Worm (Caenorhabditis elegans) whole organism, L2 larva: ENCODE results near the gene tag-321.

Experiments used
- C34F6.9 ChIP-seq: fragments of 150-350 bp; optimal IDR thresholded peaks from 2 replicates; lab custom pipeline; 2014; ENCODE audit warnings: missing biosample characterization, missing genetic modification characterization
- Y55F3AM.14 ChIP-seq: fragments of 200-800 bp; sonication (Bioruptor generic); optimal IDR thresholded peaks from 2 replicates; lab custom pipeline; 2018; ENCODE audit warnings: mild to moderate bottlenecking, missing genetic modification characterization, missing compliant biosample characterization
- ZK546.5 ChIP-seq: sonication (generic microtip); optimal IDR thresholded peaks from 2 replicates; lab custom pipeline; 2017; ENCODE audit warnings: missing biosample characterization, missing genetic modification characterization
- aly-2 ChIP-seq: fragments of 150-350 bp; optimal IDR thresholded peaks from 2 replicates; lab custom pipeline; 2014; ENCODE audit warnings: missing biosample characterization, missing genetic modification characterization
- ama-1 ChIP-seq: fragments of 150-350 bp; optimal IDR thresholded peaks from 2 replicates; lab custom pipeline; 2018; ENCODE audit warnings: inconsistent platforms
- blmp-1 ChIP-seq: sonication (generic microtip); optimal IDR thresholded peaks from 2 replicates; lab custom pipeline; 2017; ENCODE audit warnings: missing genetic modification characterization, mild to moderate bottlenecking, missing compliant biosample characterization, antibody characterized with exemption, moderate library complexity; ENCODE audit not compliant: insufficient read depth
- ceh-16 ChIP-seq: fragments of 150-350 bp; optimal IDR thresholded peaks from 2 replicates; lab custom pipeline; 2014; ENCODE audit warnings: missing biosample characterization, missing genetic modification characterization
- ceh-82 ChIP-seq: fragments of 150-350 bp; optimal IDR thresholded peaks from 2 replicates; lab custom pipeline; 2014; ENCODE audit warnings: missing biosample characterization, missing genetic modification characterization
- crh-2 ChIP-seq: sonication (generic microtip); optimal IDR thresholded peaks from 2 replicates; lab custom pipeline; 2017; ENCODE audit warnings: missing biosample characterization, missing genetic modification characterization
- dmd-4 ChIP-seq: sonication (generic microtip); optimal IDR thresholded peaks from 2 replicates; lab custom pipeline; 2017; ENCODE audit warnings: missing biosample characterization, missing genetic modification characterization
- egl-27 ChIP-seq: sonication (generic microtip); optimal IDR thresholded peaks from 3 replicates; lab custom pipeline; 2017; ENCODE audit warnings: missing biosample characterization, missing genetic modification reagents, missing genetic modification characterization
- elt-1 ChIP-seq: fragments of 150-350 bp; optimal IDR thresholded peaks from 2 replicates; lab custom pipeline; 2014; ENCODE audit warnings: missing biosample characterization, missing genetic modification characterization
- elt-3 ChIP-seq: sonication (generic microtip); optimal IDR thresholded peaks from 2 replicates; lab custom pipeline; 2017; ENCODE audit warnings: missing biosample characterization, missing genetic modification characterization
- fos-1 ChIP-seq: fragments of 150-350 bp; optimal IDR thresholded peaks from 2 replicates; lab custom pipeline; 2014; ENCODE audit warnings: missing biosample characterization, missing genetic modification characterization
- gmeb-1 ChIP-seq: fragments of 150-350 bp; optimal IDR thresholded peaks from 2 replicates; lab custom pipeline; 2014; ENCODE audit warnings: missing biosample characterization, missing genetic modification characterization
- lin-13 ChIP-seq: fragments of 150-350 bp; optimal IDR thresholded peaks from 2 replicates; lab custom pipeline; 2014; ENCODE audit warnings: missing biosample characterization, missing genetic modification reagents, missing genetic modification characterization
- lin-39 ChIP-seq: fragments of 150-350 bp; optimal IDR thresholded peaks from 2 replicates; lab custom pipeline; 2014; ENCODE audit warnings: missing biosample characterization, missing genetic modification reagents, missing genetic modification characterization
- lsy-2 ChIP-seq, 2 experiments: fragments of 150-350 bp in 1 of 2; sonication (generic microtip) in 1 of 2; optimal IDR thresholded peaks; 2 replicates each; lab custom pipeline; 2014 to 2017; ENCODE audit warnings: missing biosample characterization in 2 of 2, missing genetic modification characterization in 2 of 2
- mab-5 ChIP-seq: fragments of 150-350 bp; optimal IDR thresholded peaks from 2 replicates; lab custom pipeline; 2014; ENCODE audit warnings: missing biosample characterization, missing genetic modification characterization
- mbf-1 ChIP-seq: sonication (generic microtip); optimal IDR thresholded peaks from 2 replicates; lab custom pipeline; 2017; ENCODE audit warnings: missing biosample characterization, missing genetic modification characterization
- mdl-1 ChIP-seq, 2 experiments: fragments of 150-350 bp in 1 of 2; sonication (generic microtip) in 1 of 2; optimal IDR thresholded peaks; 2 replicates each; lab custom pipeline; 2017; ENCODE audit warnings: missing biosample characterization in 2 of 2, missing genetic modification characterization in 2 of 2
- nhr-10 ChIP-seq: sonication (generic microtip); optimal IDR thresholded peaks from 2 replicates; lab custom pipeline; 2017; ENCODE audit warnings: missing biosample characterization, missing genetic modification characterization
- nhr-11 ChIP-seq: fragments of 150-350 bp; optimal IDR thresholded peaks from 2 replicates; lab custom pipeline; 2014; ENCODE audit warnings: missing biosample characterization, missing genetic modification characterization
- nhr-12 ChIP-seq: fragments of 150-350 bp; optimal IDR thresholded peaks from 2 replicates; lab custom pipeline; 2014; ENCODE audit warnings: missing biosample characterization, missing genetic modification characterization
- nhr-129 ChIP-seq: fragments of 150-350 bp; optimal IDR thresholded peaks from 2 replicates; lab custom pipeline; 2014; ENCODE audit warnings: missing biosample characterization, missing genetic modification characterization
- nhr-21 ChIP-seq: fragments of 150-350 bp; optimal IDR thresholded peaks from 2 replicates; lab custom pipeline; 2014; ENCODE audit warnings: missing biosample characterization, missing genetic modification characterization
- nhr-23 ChIP-seq: fragments of 150-350 bp; optimal IDR thresholded peaks from 2 replicates; lab custom pipeline; 2014; ENCODE audit warnings: missing biosample characterization, missing genetic modification reagents, missing genetic modification characterization
- nhr-237 ChIP-seq: fragments of 150-350 bp; optimal IDR thresholded peaks from 2 replicates; lab custom pipeline; 2014; ENCODE audit warnings: missing biosample characterization, missing genetic modification characterization
- nhr-25 ChIP-seq: fragments of 150-350 bp; sonication (generic microtip); optimal IDR thresholded peaks from 3 replicates; lab custom pipeline; 2014; ENCODE audit warnings: missing biosample characterization, missing genetic modification characterization
- peb-1 ChIP-seq: fragments of 150-350 bp; optimal IDR thresholded peaks from 2 replicates; lab custom pipeline; 2014; ENCODE audit warnings: missing biosample characterization, missing genetic modification characterization
- sem-4 ChIP-seq: fragments of 150-350 bp; optimal IDR thresholded peaks from 2 replicates; lab custom pipeline; 2014; ENCODE audit warnings: missing biosample characterization, missing genetic modification reagents, missing genetic modification characterization
- skn-1 ChIP-seq: sonication (generic microtip); optimal IDR thresholded peaks from 2 replicates; lab custom pipeline; 2017; ENCODE audit warnings: missing biosample characterization, missing genetic modification characterization
- sma-9 ChIP-seq, 2 experiments: fragments of 150-350 bp in 1 of 2; sonication (generic microtip) in 1 of 2; optimal IDR thresholded peaks; 2 replicates each; lab custom pipeline; 2014 to 2016; ENCODE audit warnings: missing genetic modification characterization in 2 of 2, mild to moderate bottlenecking in 1 of 2, missing biosample characterization in 1 of 2, missing compliant biosample characterization in 1 of 2, missing genetic modification reagents in 1 of 2, moderate library complexity in 1 of 2
- snpc-4 ChIP-seq: fragments of 150-350 bp; optimal IDR thresholded peaks from 2 replicates; lab custom pipeline; 2014; ENCODE audit warnings: missing biosample characterization, missing genetic modification characterization
- unc-39 ChIP-seq: fragments of 150-350 bp; optimal IDR thresholded peaks from 2 replicates; lab custom pipeline; 2014; ENCODE audit warnings: missing biosample characterization, missing genetic modification characterization
- unc-55 ChIP-seq: fragments of 150-350 bp; sonication (generic microtip); optimal IDR thresholded peaks from 3 replicates; lab custom pipeline; 2014; ENCODE audit warnings: missing biosample characterization, missing genetic modification reagents, missing genetic modification characterization
- unc-62 ChIP-seq: fragments of 150-350 bp; optimal IDR thresholded peaks from 2 replicates; lab custom pipeline; 2014; ENCODE audit warnings: missing biosample characterization, missing genetic modification reagents, missing genetic modification characterization
- zag-1 ChIP-seq: fragments of 150-350 bp; optimal IDR thresholded peaks from 2 replicates; lab custom pipeline; 2014; ENCODE audit warnings: missing biosample characterization, missing genetic modification characterization
- ztf-1 ChIP-seq: fragments of 200-800 bp; sonication (Bioruptor generic); conservative IDR thresholded peaks from 2 replicates; pipeline ENCODE4 v1.3.6; 2022; ENCODE audit warnings: missing genetic modification characterization, missing compliant biosample characterization
- ztf-11 ChIP-seq: sonication (generic microtip); optimal IDR thresholded peaks from 2 replicates; lab custom pipeline; 2017; ENCODE audit warnings: missing biosample characterization, missing genetic modification characterization
- ztf-4 ChIP-seq: fragments of 150-350 bp; optimal IDR thresholded peaks from 2 replicates; lab custom pipeline; 2014; ENCODE audit warnings: missing biosample characterization, missing genetic modification characterization

The tag-321 gene

DNA sequence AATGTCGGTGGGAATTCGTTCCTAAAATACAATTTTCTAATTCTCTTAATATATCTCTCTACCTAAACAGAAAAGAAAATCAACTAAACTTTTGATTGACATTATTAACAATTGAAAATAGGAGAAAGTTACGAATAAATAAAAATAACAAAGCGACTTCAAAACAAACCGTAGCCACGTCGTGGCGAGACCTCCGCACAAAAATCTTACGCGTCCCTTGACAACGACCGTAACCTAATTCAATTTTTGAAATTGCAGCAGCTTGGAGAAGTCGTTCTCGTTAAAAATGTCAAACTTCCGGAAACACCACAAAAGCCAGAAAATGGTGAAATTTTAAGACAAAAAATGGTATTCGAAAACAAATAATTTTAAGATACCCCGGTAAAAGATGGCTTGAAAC, 19.3 kb downstream of the tag-321 start:
- TF ChIP-seq sma-9 (GFP tag; optimal IDR thresholded peaks at IDR 0.05; lab: Kevin White, UChicago), result no peak
- TF ChIP-seq sma-9 (tag; optimal IDR thresholded peaks at IDR 0.05; lab: Kevin White, UChicago), result no peak
- TF ChIP-seq nhr-25, result no peak
- TF ChIP-seq elt-3, result no peak
- no peak for TF ChIP-seq aly-2 (tag; lab: Kevin White, UChicago)
- TF ChIP-seq unc-39, result no peak
- no peak for TF ChIP-seq mbf-1 (tag; lab: Kevin White, UChicago)

DNA sequence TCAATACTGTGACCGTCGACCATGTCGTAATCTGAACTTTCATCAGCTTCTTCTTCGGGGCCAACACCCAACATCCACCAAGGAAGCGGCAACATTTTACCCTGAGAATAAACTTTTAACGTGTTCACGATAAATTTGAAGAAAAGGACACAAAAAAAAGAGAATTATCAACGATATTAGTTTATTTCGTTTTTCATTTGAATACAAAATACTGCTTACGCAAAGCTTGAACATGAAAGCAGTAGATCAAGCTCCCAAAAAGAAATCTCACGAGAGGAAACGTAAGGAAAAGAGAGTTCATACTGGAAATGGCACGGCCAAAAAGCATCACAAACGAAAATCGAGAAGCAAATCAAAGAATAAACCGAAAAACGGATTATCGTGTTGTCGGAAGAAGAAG, 19.9 kb downstream of the tag-321 start, which contains the start of the genes C46A5.6 and C46A5.1:
Gene C46A5.6 (minus strand): TSS at position 101 of the 400 bp plus-strand sequence.
Gene C46A5.1 (plus strand): TSS at position 184 of the 400 bp plus-strand sequence.
- TF ChIP-seq ZK546.5 (tag; lab: Kevin White, UChicago), result no peak
- no peak for TF ChIP-seq ceh-16 (tag; lab: Kevin White, UChicago)
- TF ChIP-seq peb-1 (tag; lab: Kevin White, UChicago), result no peak
- no peak for TF ChIP-seq unc-55 (GFP tag; lab: Kevin White, UChicago)
- no peak for TF ChIP-seq ztf-1 (GFP tag; lab: Robert Waterston, UW)
- TF ChIP-seq mbf-1 (tag; lab: Kevin White, UChicago), result no peak
- TF ChIP-seq elt-1 (tag; lab: Kevin White, UChicago), result no peak
- no peak for TF ChIP-seq egl-27
- no peak for TF ChIP-seq snpc-4
- TF ChIP-seq aly-2 (tag; lab: Kevin White, UChicago), result no peak
- TF ChIP-seq ama-1 (lab: Kevin White, UChicago), result no peak
- no peak for TF ChIP-seq sem-4
- TF ChIP-seq sma-9 (GFP tag; optimal IDR thresholded peaks at IDR 0.05; lab: Kevin White, UChicago), result no peak
- TF ChIP-seq sma-9 (tag; optimal IDR thresholded peaks at IDR 0.05; lab: Kevin White, UChicago), result no peak
- TF ChIP-seq, all 48 proteins: peak for 0

DNA sequence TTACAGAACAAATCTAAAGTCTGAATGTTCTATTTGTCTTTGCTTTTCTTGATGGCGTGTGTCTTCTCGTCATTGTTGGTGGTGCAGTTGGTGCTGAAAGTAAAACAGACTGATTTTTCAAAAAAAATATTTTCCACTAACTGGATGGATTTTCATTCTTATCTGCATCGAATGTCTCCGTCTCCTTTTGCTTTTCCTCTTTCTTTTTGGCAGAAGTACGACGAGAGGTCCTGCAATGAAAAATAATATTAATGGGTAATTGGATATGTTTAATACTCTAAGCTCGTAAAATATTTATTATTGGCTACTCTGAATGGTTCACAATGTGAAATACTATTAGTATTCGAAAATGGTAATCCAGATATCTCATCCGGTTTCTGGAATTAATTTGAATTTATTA, 23.5 kb downstream of the tag-321 start, which contains the start of gene del-7:
Gene del-7 (plus strand): TSS at position 301 of the 400 bp plus-strand sequence.
- TF ChIP-seq aly-2 (tag; lab: Kevin White, UChicago), result no peak
- no peak for TF ChIP-seq ama-1 (lab: Kevin White, UChicago)
- TF ChIP-seq ztf-4 (tag; lab: Kevin White, UChicago), result no peak
- no peak for TF ChIP-seq nhr-11 (tag; lab: Kevin White, UChicago)
- no peak for TF ChIP-seq dmd-4 (tag; lab: Kevin White, UChicago)
- no peak for TF ChIP-seq nhr-21 (tag; lab: Kevin White, UChicago)
- no peak for TF ChIP-seq nhr-10
- TF ChIP-seq fos-1 (tag; lab: Kevin White, UChicago), result no peak

DNA sequence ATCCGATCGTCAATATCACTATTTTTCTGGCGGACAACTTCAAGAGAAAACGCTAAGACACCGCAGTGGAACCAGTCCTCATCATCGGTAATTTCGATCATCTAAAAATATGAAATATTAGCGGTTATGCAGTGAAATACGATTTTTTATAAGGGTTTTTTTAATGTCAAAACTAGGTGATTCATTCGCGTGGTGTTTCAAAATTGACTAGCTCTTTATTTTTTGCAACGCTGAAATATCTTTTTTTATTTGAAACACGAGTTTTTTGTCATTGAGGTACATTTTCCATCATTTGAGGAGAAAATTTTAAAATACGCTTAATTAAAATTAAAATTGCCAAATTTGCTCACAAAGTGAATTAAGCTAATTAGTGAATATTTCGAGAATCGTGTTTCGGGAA, 24.1 kb downstream of the tag-321 start, which contains the start of gene dsb-3:
Gene dsb-3 (minus strand): TSS at position 101 of the 400 bp plus-strand sequence.
- TF ChIP-seq lsy-2 (tag; optimal IDR thresholded peaks at IDR 0.05; lab: Kevin White, UChicago) (no peak), mdl-1 (tag; optimal IDR thresholded peaks at IDR 0.05; lab: Kevin White, UChicago) (no peak), C34F6.9 (tag; lab: Kevin White, UChicago) (no peak), aly-2 (tag; lab: Kevin White, UChicago) (no peak), nhr-12 (tag; lab: Kevin White, UChicago) (no peak), lin-13 (GFP tag; lab: Kevin White, UChicago) (no peak), zag-1 (tag; lab: Kevin White, UChicago) (no peak), dmd-4 (tag; lab: Kevin White, UChicago) (no peak), snpc-4 (no peak), fos-1 (tag; lab: Kevin White, UChicago) (no peak), nhr-237 (tag; lab: Kevin White, UChicago) (no peak), unc-39 (no peak), lin-39 (tag; lab: Kevin White, UChicago) (no peak), ceh-16 (tag; lab: Kevin White, UChicago) (no peak), elt-1 (tag; lab: Kevin White, UChicago) (no peak), skn-1 (tag; lab: Kevin White, UChicago) (no peak), nhr-129 (no peak), unc-62 (GFP tag; lab: Kevin White, UChicago) (no peak)

DNA sequence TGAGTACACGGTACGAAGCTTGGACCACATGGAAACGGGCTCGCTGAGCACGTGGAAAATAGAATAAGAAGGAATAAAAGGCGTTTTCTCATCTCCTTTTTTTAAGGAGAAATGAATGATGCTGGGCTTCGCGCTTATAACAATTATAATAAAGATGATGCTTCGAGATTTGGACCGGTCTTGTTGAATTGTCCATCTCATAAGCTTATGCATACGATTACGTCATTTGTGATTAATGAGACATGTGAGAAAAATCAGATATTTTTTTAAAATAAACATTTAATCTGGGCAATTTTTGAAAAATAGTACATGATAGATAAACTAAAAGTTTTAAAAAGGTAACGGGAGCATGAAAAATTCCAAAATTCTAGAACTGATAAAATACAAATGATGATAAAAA, 26.4 kb downstream of the tag-321 start, which contains the start of gene C46A5.4:
Gene C46A5.4 (minus strand): TSS at position 101 of the 400 bp plus-strand sequence.
- TF ChIP-seq crh-2 (tag; lab: Kevin White, UChicago) (no peak), ceh-82 (no peak), unc-62 (GFP tag; lab: Kevin White, UChicago) (no peak), lin-13 (GFP tag; lab: Kevin White, UChicago) (no peak), blmp-1 (tag; lab: Kevin White, UChicago) (no peak), mab-5 (tag; lab: Kevin White, UChicago) (no peak), sma-9 (GFP tag; optimal IDR thresholded peaks at IDR 0.05; lab: Kevin White, UChicago) (no peak), sma-9 (tag; optimal IDR thresholded peaks at IDR 0.05; lab: Kevin White, UChicago) (no peak), gmeb-1 (tag; lab: Kevin White, UChicago) (no peak), nhr-23 (tag; lab: Kevin White, UChicago) (no peak), ztf-11 (tag; lab: Kevin White, UChicago) (no peak), Y55F3AM.14 (GFP tag; lab: Kevin White, UChicago) (no peak), unc-39 (no peak)
